Worm (Caenorhabditis elegans) whole organism, mixed stage, embryonic: ENCODE data around the gene arf-1.

Source experiments
- elt-1 ChIP-seq: sonication (generic microtip); optimal IDR thresholded peaks from 2 replicates; lab custom pipeline; 2017; ENCODE audit warnings: missing genetic modification characterization, mild to moderate bottlenecking, missing compliant biosample characterization, antibody characterized with exemption, moderate library complexity, borderline replicate concordance; ENCODE audit not compliant: insufficient read depth
- flh-1 ChIP-seq: fragments of 200-800 bp; sonication (Bioruptor generic); optimal IDR thresholded peaks from 2 replicates; lab custom pipeline; 2018; ENCODE audit warnings: mild to moderate bottlenecking, missing genetic modification characterization, moderate library complexity, missing compliant biosample characterization
- mls-2 ChIP-seq: sonication (generic microtip); optimal IDR thresholded peaks from 2 replicates; lab custom pipeline; 2016; ENCODE audit warnings: mild to moderate bottlenecking, missing genetic modification characterization, moderate library complexity, missing compliant biosample characterization
- snpc-4 ChIP-seq: fragments of 150-350 bp; optimal IDR thresholded peaks from 2 replicates; lab custom pipeline; 2014; ENCODE audit warnings: missing biosample characterization, missing genetic modification characterization

DNA sequence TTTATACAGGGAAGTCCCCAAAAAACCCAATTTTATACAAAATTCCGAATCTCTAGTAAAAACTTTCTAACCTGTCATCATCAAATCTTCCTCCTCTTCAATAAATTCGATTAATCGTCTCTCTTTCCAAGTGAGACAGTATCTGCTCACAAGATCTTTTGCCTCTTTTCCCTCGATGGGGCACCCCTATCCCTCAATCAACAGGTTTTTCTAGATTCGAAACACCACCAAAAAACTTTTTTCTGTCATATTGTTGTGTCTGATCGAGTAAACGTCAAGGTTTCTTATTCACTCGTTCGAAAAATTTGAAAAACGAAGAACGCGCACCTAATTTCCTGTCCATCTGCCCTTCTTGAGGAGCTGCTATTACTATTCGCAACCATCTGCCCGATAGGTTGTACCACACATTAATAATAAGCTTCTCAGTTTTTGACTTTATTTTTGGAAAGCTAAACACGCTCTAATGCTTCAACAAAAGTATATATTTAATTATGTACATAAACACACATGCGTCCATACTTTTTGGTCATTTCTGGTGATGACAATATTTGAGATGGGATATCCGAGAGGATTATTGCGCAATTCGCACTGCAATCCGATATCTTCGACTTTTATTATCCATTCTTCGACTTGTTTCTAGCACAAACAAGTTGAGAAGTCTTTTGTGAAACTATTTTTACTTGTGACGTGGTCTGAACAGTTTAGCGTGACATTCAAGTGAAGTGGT lies 4.6 kb downstream of the arf-1 start:
- TF ChIP-seq flh-1 (no peak), snpc-4 (no peak), elt-1 (no peak), mls-2 (no peak)
